Worm (Caenorhabditis elegans) whole organism, L2 larva: Measurements from ENCODE around the gene fbxc-55.
"Not testable (repeated sequence)": the region's sequence is repeated elsewhere in the genome, so short reads cannot be mapped to it uniquely, and the experiment has no call there.

Experiments used
- egl-27 ChIP-seq: sonication (generic microtip); optimal IDR thresholded peaks from 3 replicates; lab custom pipeline; 2017; ENCODE audit warnings: missing biosample characterization, missing genetic modification reagents, missing genetic modification characterization
- mab-5 ChIP-seq: fragments of 150-350 bp; optimal IDR thresholded peaks from 2 replicates; lab custom pipeline; 2014; ENCODE audit warnings: missing biosample characterization, missing genetic modification characterization
- sma-3 ChIP-seq: sonication (generic microtip); optimal IDR thresholded peaks from 2 replicates; lab custom pipeline; 2016; ENCODE audit warnings: missing genetic modification reagents, missing genetic modification characterization, missing compliant biosample characterization
- zag-1 ChIP-seq: fragments of 150-350 bp; optimal IDR thresholded peaks from 2 replicates; lab custom pipeline; 2014; ENCODE audit warnings: missing biosample characterization, missing genetic modification characterization

- TF ChIP-seq mab-5 (tag; lab: Kevin White, UChicago); sma-3 (GFP tag; lab: Kevin White, UChicago); egl-27; zag-1 (tag; lab: Kevin White, UChicago): not testable (repeated sequence)
Measured at ce11 chrII:3144552-3144951, 25.4 kb downstream of the fbxc-55 start, which contains the start of gene sri-43.
